Worm (Caenorhabditis elegans) whole organism, L4 larva: ENCODE measurements around the gene Y46H3D.1.

Experiments
- F49E8.2 ChIP-seq: sonication (generic microtip); optimal IDR thresholded peaks from 2 replicates; lab custom pipeline; 2016; ENCODE audit warnings: missing compliant biosample characterization, mild to moderate bottlenecking, missing genetic modification characterization, borderline replicate concordance
- R02D3.7 ChIP-seq: fragments of 150-350 bp; sonication (generic microtip); optimal IDR thresholded peaks from 3 replicates; lab custom pipeline; 2014; ENCODE audit warnings: missing biosample characterization, missing genetic modification characterization
- T20F7.1 ChIP-seq: fragments of 200-800 bp; sonication (Bioruptor generic); optimal IDR thresholded peaks from 2 replicates; lab custom pipeline; 2018; ENCODE audit warnings: mild to moderate bottlenecking, missing genetic modification characterization, missing compliant biosample characterization
- T26A8.4 ChIP-seq: fragments of 200-800 bp; sonication (Bioruptor generic); IDR thresholded peaks from 2 replicates; pipeline ENCODE4 v1.3.6; 2022; ENCODE audit warnings: missing genetic modification characterization, missing compliant biosample characterization
- Y105C5A.15 ChIP-seq: fragments of 200-800 bp; sonication (Bioruptor generic); IDR thresholded peaks from 2 replicates; pipeline ENCODE4 v1.3.6; 2022; ENCODE audit warnings: missing genetic modification characterization, missing compliant biosample characterization
- Y48G9A.11 ChIP-seq: fragments of 200-800 bp; sonication (Bioruptor generic); IDR thresholded peaks from 2 replicates; pipeline ENCODE4 v1.3.6; 2022; ENCODE audit warnings: missing genetic modification reagents, missing genetic modification characterization, missing compliant biosample characterization
- Y5F2A.4 ChIP-seq: fragments of 200-800 bp; sonication (Bioruptor generic); optimal IDR thresholded peaks from 2 replicates; lab custom pipeline; 2018; ENCODE audit warnings: mild to moderate bottlenecking, missing genetic modification characterization, missing compliant biosample characterization
- Y75B8A.6 ChIP-seq: fragments of 200-800 bp; sonication (Bioruptor generic); IDR thresholded peaks from 2 replicates; pipeline ENCODE4 v1.3.6; 2022; ENCODE audit warnings: missing genetic modification reagents, missing genetic modification characterization, missing compliant biosample characterization
- ZK546.5 ChIP-seq, 2 experiments: sonication (generic microtip); optimal IDR thresholded peaks; 2 replicates each; lab custom pipeline; 2017; ENCODE audit warnings: missing biosample characterization in 2 of 2, missing genetic modification characterization in 2 of 2
- aha-1 ChIP-seq: fragments of 150-350 bp; peaks from one replicate; lab custom pipeline; 2014; ENCODE audit warnings: missing biosample characterization, missing genetic modification characterization
- attf-4 ChIP-seq: sonication (generic microtip); optimal IDR thresholded peaks from 3 replicates; lab custom pipeline; 2017; ENCODE audit warnings: missing biosample characterization, missing genetic modification characterization
- ceh-20 ChIP-seq: fragments of 200-800 bp; sonication (Bioruptor generic); IDR thresholded peaks from 2 replicates; pipeline ENCODE4 v1.3.6; 2022; ENCODE audit warnings: missing genetic modification reagents, missing genetic modification characterization, missing compliant biosample characterization
- ces-1 ChIP-seq: fragments of 150-350 bp; sonication (generic microtip); optimal IDR thresholded peaks from 4 replicates; lab custom pipeline; 2014; ENCODE audit warnings: missing biosample characterization, missing genetic modification reagents, missing genetic modification characterization
- daf-12 ChIP-seq: fragments of 150-350 bp; optimal IDR thresholded peaks from 2 replicates; lab custom pipeline; 2014; ENCODE audit warnings: missing biosample characterization, missing genetic modification reagents, missing genetic modification characterization
- daf-16 ChIP-seq, 3 experiments: sonication (generic microtip); optimal IDR thresholded peaks; 2 replicates each; lab custom pipeline; 2016 to 2017; ENCODE audit warnings: missing genetic modification characterization in 3 of 3, missing genetic modification reagents in 3 of 3, mild to moderate bottlenecking in 2 of 3, missing compliant biosample characterization in 2 of 3, missing biosample characterization in 1 of 3, moderate library complexity in 1 of 3
- daf-8 ChIP-seq: fragments of 200-800 bp; sonication (Bioruptor generic); IDR thresholded peaks from 2 replicates; pipeline ENCODE4 v1.3.6; 2022; ENCODE audit warnings: missing genetic modification characterization, missing compliant biosample characterization
- dmd-6 ChIP-seq: fragments of 200-800 bp; sonication (Bioruptor generic); IDR thresholded peaks from 2 replicates; pipeline ENCODE4 v1.3.6; 2022; ENCODE audit warnings: missing genetic modification reagents, missing genetic modification characterization, missing compliant biosample characterization
- dve-1 ChIP-seq: sonication (generic microtip); optimal IDR thresholded peaks from 2 replicates; lab custom pipeline; 2017; ENCODE audit warnings: antibody characterized with exemption, mild to moderate bottlenecking, missing genetic modification characterization, missing compliant biosample characterization; ENCODE audit not compliant: insufficient read depth
- egl-27 ChIP-seq: sonication (generic microtip); optimal IDR thresholded peaks from 3 replicates; lab custom pipeline; 2017; ENCODE audit warnings: missing biosample characterization, missing genetic modification reagents, missing genetic modification characterization
- hlh-11 ChIP-seq: fragments of 200-800 bp; sonication (Bioruptor generic); optimal IDR thresholded peaks from 2 replicates; lab custom pipeline; 2018; ENCODE audit warnings: mild to moderate bottlenecking, missing genetic modification characterization, missing compliant biosample characterization
- hlh-30 ChIP-seq: sonication (generic microtip); optimal IDR thresholded peaks from 2 replicates; lab custom pipeline; 2017; ENCODE audit warnings: antibody characterized with exemption, mild to moderate bottlenecking, missing genetic modification characterization, missing compliant biosample characterization; ENCODE audit not compliant: insufficient read depth
- lim-7 ChIP-seq: fragments of 200-800 bp; sonication (Bioruptor generic); IDR thresholded peaks from 2 replicates; pipeline ENCODE4 v1.3.6; 2022; ENCODE audit warnings: missing genetic modification characterization, missing compliant biosample characterization
- lin-38 ChIP-seq: fragments of 200-800 bp; sonication (Bioruptor generic); IDR thresholded peaks from 2 replicates; pipeline ENCODE4 v1.3.6; 2022; ENCODE audit warnings: missing genetic modification reagents, missing genetic modification characterization, missing compliant biosample characterization
- lin-39 ChIP-seq: fragments of 150-350 bp; optimal IDR thresholded peaks from 2 replicates; lab custom pipeline; 2014; ENCODE audit warnings: missing biosample characterization, missing genetic modification reagents, missing genetic modification characterization
- madf-5 ChIP-seq, 2 experiments: fragments of 200-800 bp; sonication (Bioruptor generic); IDR thresholded peaks; 2 replicates each; pipeline ENCODE4 v1.3.6; 2022; ENCODE audit warnings: missing compliant biosample characterization in 2 of 2, missing genetic modification characterization in 2 of 2
- mdl-1 ChIP-seq, 2 experiments: fragments of 150-350 bp in 1 of 2; sonication (generic microtip) in 1 of 2; optimal IDR thresholded peaks; 2 replicates each; lab custom pipeline; 2014 to 2017; ENCODE audit warnings: missing biosample characterization in 2 of 2, missing genetic modification characterization in 2 of 2
- mdt-29 ChIP-seq: fragments of 200-800 bp; sonication (Bioruptor generic); IDR thresholded peaks from 2 replicates; pipeline ENCODE4 v1.3.6; 2022; ENCODE audit warnings: missing genetic modification reagents, missing genetic modification characterization, missing compliant biosample characterization
- mep-1 ChIP-seq: fragments of 150-350 bp; sonication (generic microtip); optimal IDR thresholded peaks from 3 replicates; lab custom pipeline; 2014; ENCODE audit warnings: missing biosample characterization, missing genetic modification characterization
- mes-2 ChIP-seq: sonication (generic microtip); optimal IDR thresholded peaks from 2 replicates; lab custom pipeline; 2016; ENCODE audit warnings: missing genotype, mild to moderate bottlenecking, missing genetic modification characterization, missing compliant biosample characterization; ENCODE audit not compliant: poor library complexity, severe bottlenecking
- mxl-3 ChIP-seq: fragments of 200-800 bp; sonication (Bioruptor generic); optimal IDR thresholded peaks from 2 replicates; lab custom pipeline; 2018; ENCODE audit warnings: mild to moderate bottlenecking, missing genetic modification characterization, missing compliant biosample characterization
- nhr-102 ChIP-seq: sonication (generic microtip); optimal IDR thresholded peaks from 2 replicates; lab custom pipeline; 2016; ENCODE audit warnings: mild to moderate bottlenecking, missing genetic modification characterization, moderate library complexity, missing compliant biosample characterization
- nhr-111 ChIP-seq: fragments of 200-800 bp; sonication (Bioruptor generic); optimal IDR thresholded peaks from 2 replicates; lab custom pipeline; 2018; ENCODE audit warnings: mild to moderate bottlenecking, missing genetic modification characterization, missing compliant biosample characterization
- nhr-25 ChIP-seq: sonication (generic microtip); optimal IDR thresholded peaks from 2 replicates; lab custom pipeline; 2017; ENCODE audit warnings: missing genetic modification characterization, mild to moderate bottlenecking, missing compliant biosample characterization, antibody characterized with exemption, moderate library complexity, borderline replicate concordance; ENCODE audit not compliant: insufficient read depth
- nhr-28 ChIP-seq: fragments of 150-350 bp; optimal IDR thresholded peaks from 2 replicates; lab custom pipeline; 2014; ENCODE audit warnings: missing biosample characterization, missing genetic modification characterization
- nhr-42 ChIP-seq: fragments of 200-800 bp; sonication (Bioruptor generic); IDR thresholded peaks from 2 replicates; pipeline ENCODE4 v1.3.6; 2022; ENCODE audit warnings: missing genetic modification characterization, missing compliant biosample characterization
- nhr-48 ChIP-seq: sonication (generic microtip); optimal IDR thresholded peaks from 2 replicates; lab custom pipeline; 2016; ENCODE audit warnings: mild to moderate bottlenecking, missing genetic modification characterization, missing compliant biosample characterization
- nhr-77 ChIP-seq: fragments of 150-350 bp; optimal IDR thresholded peaks from 2 replicates; lab custom pipeline; 2014; ENCODE audit warnings: missing biosample characterization, missing genetic modification characterization
- php-3 ChIP-seq: fragments of 200-800 bp; sonication (Bioruptor generic); IDR thresholded peaks from 2 replicates; pipeline ENCODE4 v1.3.6; 2022; ENCODE audit warnings: missing genetic modification reagents, missing genetic modification characterization, missing compliant biosample characterization
- rbr-2 ChIP-seq: sonication (generic microtip); optimal IDR thresholded peaks from 2 replicates; lab custom pipeline; 2016; ENCODE audit warnings: missing genotype, missing genetic modification characterization, missing compliant biosample characterization
- skn-1 ChIP-seq: fragments of 150-350 bp; optimal IDR thresholded peaks from 2 replicates; lab custom pipeline; 2014; ENCODE audit warnings: missing biosample characterization, missing genetic modification characterization
- tag-97 ChIP-seq: fragments of 200-800 bp; sonication (Bioruptor generic); IDR thresholded peaks from 2 replicates; pipeline ENCODE4 v1.3.6; 2022; ENCODE audit warnings: missing genetic modification characterization, missing compliant biosample characterization
- unc-130 ChIP-seq: sonication (generic microtip); optimal IDR thresholded peaks from 2 replicates; lab custom pipeline; 2016; ENCODE audit warnings: missing genetic modification reagents, missing genetic modification characterization, missing compliant biosample characterization
- unc-62 ChIP-seq, 3 experiments: fragments of 150-350 bp in 1 of 3; sonication (generic microtip); optimal IDR thresholded peaks in 2 of 3; peaks in 1 of 3; 1 replicate in 1 of 3; 2 replicates in 2 of 3; lab custom pipeline; 2014 to 2017; ENCODE audit warnings: missing biosample characterization in 3 of 3, missing genetic modification characterization in 3 of 3, missing genetic modification reagents in 3 of 3, missing genotype in 1 of 3
- zfp-3 ChIP-seq: fragments of 200-800 bp; sonication (Bioruptor generic); conservative IDR thresholded peaks from 2 replicates; pipeline ENCODE4 v1.3.6; 2022; ENCODE audit warnings: missing genetic modification reagents, missing genetic modification characterization, missing compliant biosample characterization
- zip-11 ChIP-seq: fragments of 200-800 bp; sonication (Bioruptor generic); IDR thresholded peaks from 2 replicates; pipeline ENCODE4 v1.3.6; 2022; ENCODE audit warnings: missing genetic modification characterization, missing compliant biosample characterization
- ztf-7 ChIP-seq: fragments of 150-350 bp; optimal IDR thresholded peaks from 2 replicates; lab custom pipeline; 2014; ENCODE audit warnings: missing biosample characterization, missing genetic modification characterization

The Y46H3D.1 gene

DNA sequence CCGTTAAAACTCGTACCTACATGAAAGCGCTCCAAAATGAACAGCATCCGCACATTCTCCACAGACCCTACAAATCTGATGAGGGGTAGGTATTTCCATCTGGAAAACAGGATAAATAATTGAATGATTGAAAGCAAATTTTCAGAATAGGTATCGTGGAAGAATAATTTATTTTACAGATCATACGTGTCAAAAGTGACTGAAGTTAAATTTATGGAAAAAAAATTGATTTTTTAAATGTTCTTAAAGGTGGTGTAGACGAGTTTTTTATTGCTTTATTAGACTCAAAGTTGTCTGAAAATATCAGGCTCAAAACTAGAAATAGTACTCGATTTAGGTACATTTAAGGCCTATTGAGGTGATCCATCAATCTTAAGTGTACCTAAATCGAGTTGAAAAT is 15.6 kb upstream of the Y46H3D.1 start, which contains the start of gene nhr-237:
Gene nhr-237, minus strand, starts transcription at position 101 of the 400 bp plus-strand sequence.
- no peak for TF ChIP-seq madf-5 (GFP tag; IDR thresholded peaks at IDR 0.05; lab: Robert Waterston, UW)

ce11 chrV:1627269-1627668 is 15.0 kb upstream of the Y46H3D.1 start:
- peak; percentile 40 for TF ChIP-seq hlh-11 (tag; lab: Kevin White, UChicago)
- TF ChIP-seq mep-1 (tag; lab: Kevin White, UChicago), result peak; percentile 23
- TF ChIP-seq mes-2 (tag; lab: Kevin White, UChicago), result peak; percentile 21
- TF ChIP-seq mdl-1 (tag; optimal IDR thresholded peaks at IDR 0.05; lab: Kevin White, UChicago), result peak in 1 of 2 experiments; percentile 37
- no peak for TF ChIP-seq T26A8.4 (GFP tag; lab: Robert Waterston, UW)
- peak; percentile 23 for TF ChIP-seq mxl-3
- peak; percentile 6 for TF ChIP-seq dve-1 (tag; lab: Kevin White, UChicago)
- TF ChIP-seq nhr-25 (tag; lab: Kevin White, UChicago), result peak; percentile 32
- TF ChIP-seq nhr-42, result peak; percentile 71; the same call in 1 of the 2 replicates
- TF ChIP-seq lin-39, result no peak
- TF ChIP-seq lin-38, result no peak
- no peak for TF ChIP-seq Y5F2A.4 (GFP tag; lab: Kevin White, UChicago)
- peak; percentile 55 for TF ChIP-seq hlh-30 (tag; lab: Kevin White, UChicago)
- no peak for TF ChIP-seq tag-97 (GFP tag; lab: Robert Waterston, UW)
- no peak for TF ChIP-seq Y75B8A.6 (GFP tag; lab: Robert Waterston, UW)
- TF ChIP-seq egl-27, result no peak
- TF ChIP-seq lim-7 (GFP tag; lab: Robert Waterston, UW), result no peak
- TF ChIP-seq ZK546.5 (tag; optimal IDR thresholded peaks at IDR 0.05; lab: Kevin White, UChicago), result no peak
- peak; percentile 100 for TF ChIP-seq nhr-28 (tag; lab: Kevin White, UChicago)
- TF ChIP-seq dmd-6 (GFP tag; lab: Robert Waterston, UW), result peak; percentile 39
- TF ChIP-seq aha-1 (tag; lab: Kevin White, UChicago), result peak; percentile 25
- peak in 1 of 2 experiments; percentile 74 for TF ChIP-seq unc-62 (GFP tag; optimal IDR thresholded peaks at IDR 0.05 in 1 of 2; lab: Kevin White, UChicago)
- no peak for TF ChIP-seq unc-62 (tag; optimal IDR thresholded peaks at IDR 0.05; lab: Kevin White, UChicago)
- TF ChIP-seq nhr-77 (tag; lab: Kevin White, UChicago), result peak; percentile 95

DNA sequence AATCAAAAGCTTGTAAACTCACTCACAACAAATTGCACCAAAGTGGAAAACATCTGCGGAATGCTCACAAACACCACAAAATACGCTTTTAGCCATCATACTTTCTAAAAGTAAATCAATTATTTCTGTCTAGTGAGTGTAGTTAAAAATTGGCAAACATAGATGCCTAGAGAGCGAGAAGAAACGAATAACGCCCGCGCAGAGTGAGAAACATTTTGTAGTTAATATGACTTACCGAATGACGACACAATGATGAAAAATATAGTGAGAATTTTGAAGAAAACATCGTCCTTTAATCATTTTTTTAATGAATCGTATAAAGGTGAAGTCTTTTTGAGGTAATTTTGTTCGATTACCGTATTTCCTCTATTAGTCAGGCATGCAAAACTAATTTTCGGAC is 13.0 kb upstream of the Y46H3D.1 start, which contains the start of gene nhr-238:
Gene nhr-238, minus strand, starts transcription at position 104 of the 400 bp plus-strand sequence.
- TF ChIP-seq daf-8 (GFP tag; lab: Robert Waterston, UW) (no peak), hlh-11 (tag; lab: Kevin White, UChicago) (no peak), Y105C5A.15 (GFP tag; lab: Robert Waterston, UW) (no peak), attf-4 (no peak), nhr-48 (tag; lab: Kevin White, UChicago) (no peak), nhr-28 (tag; lab: Kevin White, UChicago) (peak; percentile 100), ztf-7 (tag; lab: Kevin White, UChicago) (peak; percentile 75), unc-130 (no peak), zip-11 (GFP tag; lab: Robert Waterston, UW) (no peak), daf-12 (tag; lab: Kevin White, UChicago) (no peak), nhr-42 (peak; percentile 85), daf-16 (GFP tag; optimal IDR thresholded peaks at IDR 0.05; lab: Kevin White, UChicago) (no peak), daf-16 (tag; optimal IDR thresholded peaks at IDR 0.05; lab: Kevin White, UChicago) (peak; percentile 17), rbr-2 (tag; lab: Kevin White, UChicago) (no peak), skn-1 (tag; lab: Kevin White, UChicago) (no peak), T20F7.1 (GFP tag; lab: Kevin White, UChicago) (no peak), F49E8.2 (tag; lab: Kevin White, UChicago) (no peak), zfp-3 (GFP tag; lab: Robert Waterston, UW) (no peak), dve-1 (tag; lab: Kevin White, UChicago) (peak; percentile 44), php-3 (GFP tag; lab: Robert Waterston, UW) (no peak), ceh-20 (GFP tag; lab: Robert Waterston, UW) (no peak), mes-2 (tag; lab: Kevin White, UChicago) (no peak), mdt-29 (GFP tag; lab: Robert Waterston, UW) (no peak), nhr-111 (GFP tag; lab: Kevin White, UChicago) (no peak), nhr-102 (tag; lab: Kevin White, UChicago) (no peak), Y48G9A.11 (GFP tag; lab: Robert Waterston, UW) (no peak), ces-1 (GFP tag; lab: Kevin White, UChicago) (no peak), hlh-30 (tag; lab: Kevin White, UChicago) (no peak), R02D3.7 (tag; lab: Kevin White, UChicago) (no peak), Y5F2A.4 (GFP tag; lab: Kevin White, UChicago) (no peak)
